Fruit fly (Drosophila melanogaster) whole organism, embryonic: ENCODE measurements around the gene CG14085.

Experiments
- Adf1 ChIP-seq: fragments of 200-800 bp; sonication (Bioruptor generic); IDR thresholded peaks from 2 replicates; pipeline ENCODE4 v1.3.6; 2022; ENCODE audit warnings: missing biosample characterization, missing genetic modification characterization
- Bgb ChIP-seq: fragments of 200-800 bp; sonication (Bioruptor generic); IDR thresholded peaks from 2 replicates; pipeline ENCODE4 v1.3.6; 2022; ENCODE audit warnings: missing biosample characterization, missing genetic modification characterization; ENCODE audit not compliant: partially characterized antibody
- CG10366 ChIP-seq: fragments of 200-800 bp; sonication (Bioruptor generic); IDR thresholded peaks from 2 replicates; pipeline ENCODE4 v1.3.6; 2022; ENCODE audit warnings: missing biosample characterization, missing genetic modification characterization
- CG11093 ChIP-seq: fragments of 200-800 bp; sonication (Bioruptor generic); IDR thresholded peaks from 3 replicates; pipeline ENCODE4 v1.3.6; 2022; ENCODE audit warnings: missing biosample characterization, missing genetic modification characterization
- CG13287 ChIP-seq: fragments of 200-800 bp; sonication (Bioruptor generic); IDR thresholded peaks from 2 replicates; pipeline ENCODE4 v1.3.6; 2022; ENCODE audit warnings: missing biosample characterization, missing genetic modification characterization; ENCODE audit not compliant: partially characterized antibody
- CG15514 ChIP-seq: fragments of 200-800 bp; sonication (Bioruptor generic); optimal IDR thresholded peaks from 3 replicates; lab custom pipeline; 2017; ENCODE audit warnings: missing biosample characterization, missing genetic modification characterization, mild to moderate bottlenecking, moderate library complexity, missing genetic modification reagents
- CG32532 ChIP-seq: fragments of 200-800 bp; sonication (Bioruptor generic); IDR thresholded peaks from 2 replicates; pipeline ENCODE4 v1.3.6; 2022; ENCODE audit warnings: missing biosample characterization, missing genetic modification characterization
- CG34376 ChIP-seq: fragments of 200-800 bp; sonication (Bioruptor generic); optimal IDR thresholded peaks from 2 replicates; lab custom pipeline; 2018; ENCODE audit warnings: missing biosample characterization, mild to moderate bottlenecking, missing genetic modification characterization
- CG4360 ChIP-seq: fragments of 200-800 bp; sonication (Bioruptor generic); IDR thresholded peaks from 2 replicates; pipeline ENCODE4 v1.3.6; 2022; ENCODE audit warnings: missing biosample characterization, missing genetic modification characterization
- CG6791 ChIP-seq: fragments of 200-800 bp; sonication (Bioruptor generic); IDR thresholded peaks from 3 replicates; pipeline ENCODE4 v1.3.6; 2022; ENCODE audit warnings: missing biosample characterization, missing genetic modification characterization; ENCODE audit not compliant: partially characterized antibody
- CG9437 ChIP-seq: fragments of 200-800 bp; sonication (Bioruptor generic); optimal IDR thresholded peaks from 2 replicates; lab custom pipeline; 2018; ENCODE audit warnings: missing biosample characterization, mild to moderate bottlenecking, missing genetic modification characterization
- Deaf1 ChIP-seq: fragments of 200-800 bp; optimal IDR thresholded peaks from 3 replicates; lab custom pipeline; 2019; ENCODE audit warnings: missing biosample characterization, mild to moderate bottlenecking, missing genetic modification characterization, moderate library complexity
- Fer1 ChIP-seq: fragments of 200-800 bp; sonication (Bioruptor generic); optimal IDR thresholded peaks from 2 replicates; lab custom pipeline; 2017; ENCODE audit warnings: missing biosample characterization, mild to moderate bottlenecking, missing genetic modification characterization
- Hr51 ChIP-seq, 2 experiments: fragments of 200-800 bp; sonication (Bioruptor generic); optimal IDR thresholded peaks; 2 replicates in 1 of 2; 3 replicates in 1 of 2; lab custom pipeline; 2016 to 2018; ENCODE audit warnings: missing biosample characterization in 2 of 2, missing genetic modification characterization in 2 of 2, mild to moderate bottlenecking in 1 of 2, moderate library complexity in 1 of 2
- Jarid2 ChIP-seq: fragments of 200-800 bp; sonication (Bioruptor generic); optimal IDR thresholded peaks from 3 replicates; lab custom pipeline; 2017; ENCODE audit warnings: mild to moderate bottlenecking, missing biosample characterization, missing genetic modification reagents, missing genetic modification characterization
- MESR4 ChIP-seq: fragments of 200-800 bp; sonication (Bioruptor generic); optimal IDR thresholded peaks from 2 replicates; lab custom pipeline; 2018; ENCODE audit warnings: missing biosample characterization, mild to moderate bottlenecking, missing genetic modification characterization, moderate library complexity
- Med ChIP-seq: fragments of 200-800 bp; sonication (Bioruptor generic); peaks from one replicate; lab custom pipeline; 2016; ENCODE audit warnings: missing biosample characterization, missing genetic modification characterization, mild to moderate bottlenecking, inconsistent platforms, moderate library complexity
- NK7.1 ChIP-seq: fragments of 200-800 bp; sonication (Bioruptor generic); optimal IDR thresholded peaks from 3 replicates; lab custom pipeline; 2016; ENCODE audit warnings: missing biosample characterization, missing genetic modification characterization
- Trl ChIP-seq, 3 experiments: fragments of >200 bp in 2 of 3; fragments of 200-800 bp in 1 of 3; sonication (Bioruptor generic) in 1 of 3; optimal IDR thresholded peaks; 2 replicates in 1 of 3; 3 replicates in 2 of 3; lab custom pipeline; 2016 to 2017; ENCODE audit warnings: missing biosample characterization in 1 of 3, missing genetic modification characterization in 1 of 3
- ab ChIP-seq: fragments of 200-800 bp; sonication (Bioruptor generic); optimal IDR thresholded peaks from 2 replicates; lab custom pipeline; 2016; ENCODE audit warnings: missing biosample characterization, missing genetic modification characterization
- abd-A ChIP-seq: fragments of 200-800 bp; sonication (Bioruptor generic); optimal IDR thresholded peaks from 3 replicates; lab custom pipeline; 2019; ENCODE audit warnings: missing biosample characterization, mild to moderate bottlenecking, missing genetic modification characterization, moderate library complexity
- amos ChIP-seq: fragments of 200-800 bp; sonication (Bioruptor generic); IDR thresholded peaks from 2 replicates; pipeline ENCODE4 v1.3.6; 2022; ENCODE audit warnings: missing biosample characterization, missing genetic modification characterization; ENCODE audit not compliant: partially characterized antibody
- cg ChIP-seq: fragments of 200-800 bp; sonication (Bioruptor generic); optimal IDR thresholded peaks from 3 replicates; lab custom pipeline; 2019; ENCODE audit warnings: missing biosample characterization, mild to moderate bottlenecking, missing genetic modification characterization, moderate library complexity
- chinmo ChIP-seq: fragments of 200-800 bp; sonication (Bioruptor generic); IDR thresholded peaks from 4 replicates; pipeline ENCODE4 v1.3.6; 2022; ENCODE audit warnings: missing biosample characterization, missing genetic modification characterization; ENCODE audit not compliant: partially characterized antibody
- ci ChIP-seq: fragments of 200-800 bp; sonication (Bioruptor generic); IDR thresholded peaks from 3 replicates; pipeline ENCODE4 v1.3.6; 2022; ENCODE audit warnings: missing biosample characterization, missing genetic modification characterization
- crc ChIP-seq: fragments of 200-800 bp; sonication (Bioruptor generic); optimal IDR thresholded peaks from 2 replicates; lab custom pipeline; 2016; ENCODE audit warnings: missing biosample characterization, missing genetic modification characterization
- crol ChIP-seq: fragments of 200-800 bp; sonication (Bioruptor generic); IDR thresholded peaks from 2 replicates; pipeline ENCODE4 v1.3.6; 2022; ENCODE audit warnings: missing biosample characterization, missing genetic modification characterization
- dimm ChIP-seq: fragments of 200-800 bp; sonication (Bioruptor generic); IDR thresholded peaks from 2 replicates; pipeline ENCODE4 v1.3.6; 2022; ENCODE audit warnings: missing biosample characterization, missing genetic modification characterization
- emc ChIP-seq: fragments of 200-800 bp; sonication (Bioruptor generic); optimal IDR thresholded peaks from 2 replicates; lab custom pipeline; 2016; ENCODE audit warnings: missing biosample characterization, missing genetic modification characterization
- ewg ChIP-seq: fragments of 200-800 bp; sonication (Bioruptor generic); optimal IDR thresholded peaks from 3 replicates; lab custom pipeline; 2017; ENCODE audit warnings: mild to moderate bottlenecking, missing biosample characterization, missing genetic modification reagents, missing genetic modification characterization
- exex ChIP-seq: fragments of 200-800 bp; sonication (Bioruptor generic); optimal IDR thresholded peaks from 4 replicates; lab custom pipeline; 2018; ENCODE audit warnings: missing biosample characterization, mild to moderate bottlenecking, missing genetic modification characterization, moderate library complexity
- grau ChIP-seq: fragments of 200-800 bp; optimal IDR thresholded peaks from 3 replicates; lab custom pipeline; 2019; ENCODE audit warnings: missing biosample characterization, mild to moderate bottlenecking, missing genetic modification characterization, moderate library complexity
- pfk ChIP-seq: fragments of 200-800 bp; sonication (Bioruptor generic); optimal IDR thresholded peaks from 2 replicates; lab custom pipeline; 2018; ENCODE audit warnings: missing biosample characterization, mild to moderate bottlenecking, missing genetic modification characterization, moderate library complexity
- rib ChIP-seq: fragments of 200-800 bp; sonication (Bioruptor generic); IDR thresholded peaks from 2 replicates; pipeline ENCODE4 v1.3.6; 2022; ENCODE audit warnings: missing biosample characterization, missing genetic modification characterization
- scrt ChIP-seq: fragments of 200-800 bp; sonication (Bioruptor generic); optimal IDR thresholded peaks from 2 replicates; lab custom pipeline; 2018; ENCODE audit warnings: missing biosample characterization, mild to moderate bottlenecking, missing genetic modification characterization, moderate library complexity
- seq ChIP-seq: fragments of 200-800 bp; sonication (Bioruptor generic); IDR thresholded peaks from 2 replicates; pipeline ENCODE4 v1.3.6; 2022; ENCODE audit warnings: missing biosample characterization, missing genetic modification characterization
- sr ChIP-seq: fragments of 200-800 bp; sonication (Bioruptor generic); IDR thresholded peaks from 3 replicates; pipeline ENCODE4 v1.3.6; 2022; ENCODE audit warnings: missing biosample characterization, missing genetic modification characterization

Gene CG14085

dm6 chr3L:19233798-19234781, 35.1 kb upstream of the CG14085 start (continued):
- TF ChIP-seq CG4360 (GFP tag; lab: Robert Waterston, UW): peak; percentile 58; the same call in 1 of the 2 replicates
- peak; percentile 3 for TF ChIP-seq grau (tag; lab: Kevin White, UChicago)
- TF ChIP-seq MESR4 (GFP tag; lab: Kevin White, UChicago): no peak
- TF ChIP-seq, all 482 proteins: peak for 39

dm6 chr3L:19234922-19235702, 34.0 kb upstream of the CG14085 start, which contains the start of gene fz2:
fz2 (minus strand) TSS chr3L:19235373.
- peak; percentile 27 for TF ChIP-seq CG34376
- peak; percentile 96 for TF ChIP-seq Adf1
- peak; percentile 25 to 55 for TF ChIP-seq Trl (optimal IDR thresholded peaks at IDR 0.05; lab: Kevin White, UChicago)
- TF ChIP-seq Trl (GFP tag; optimal IDR thresholded peaks at IDR 0.05; lab: Kevin White, UChicago): no peak
- no peak for TF ChIP-seq dimm (GFP tag; lab: Robert Waterston, UW)
- no peak for TF ChIP-seq CG11093 (GFP tag; lab: Robert Waterston, UW)
- TF ChIP-seq amos: 0 out of 2 replicates have a peak, but pooled peaks have one; percentile 31
- no peak for TF ChIP-seq crc (GFP tag; lab: Kevin White, UChicago)
- 0 out of 2 replicates have a peak, but pooled peaks have one; percentile 20 for TF ChIP-seq CG32532
- TF ChIP-seq pfk (GFP tag; lab: Kevin White, UChicago): peak; percentile 87
- TF ChIP-seq Jarid2 (GFP tag; lab: Kevin White, UChicago): peak; percentile 67
- TF ChIP-seq Med (GFP tag; lab: Kevin White, UChicago): peak; percentile 52
- TF ChIP-seq CG9437: peak; percentile 98
- TF ChIP-seq cg (GFP tag; lab: Kevin White, UChicago): peak; percentile 54
- TF ChIP-seq ewg (GFP tag; lab: Kevin White, UChicago): peak; percentile 85
- peak in 1 of 2 experiments; percentile 0 for TF ChIP-seq Hr51 (GFP tag; optimal IDR thresholded peaks at IDR 0.05; lab: Kevin White, UChicago)
- TF ChIP-seq CG13287 (GFP tag; lab: Robert Waterston, UW): peak; percentile 21; the same call in 1 of the 2 replicates
- TF ChIP-seq emc (GFP tag; lab: Kevin White, UChicago): no peak
- TF ChIP-seq crol (GFP tag; lab: Robert Waterston, UW): 0 out of 2 replicates have a peak, but pooled peaks have one; percentile 15
- TF ChIP-seq sr (GFP tag; lab: Robert Waterston, UW): no peak
- TF ChIP-seq exex (tag; lab: Kevin White, UChicago): peak; percentile 3
- 0 out of 2 replicates have a peak, but pooled peaks have one; percentile 12 for TF ChIP-seq CG10366 (GFP tag; lab: Robert Waterston, UW)
- TF ChIP-seq rib (GFP tag; lab: Robert Waterston, UW): 0 out of 2 replicates have a peak, but pooled peaks have one; percentile 28
- no peak for TF ChIP-seq ab (GFP tag; lab: Kevin White, UChicago)
- TF ChIP-seq NK7.1 (GFP tag; lab: Kevin White, UChicago): no peak
- peak; percentile 28 for TF ChIP-seq Fer1
- TF ChIP-seq chinmo: 0 out of 4 replicates have a peak, but pooled peaks have one; percentile 50
- peak; percentile 24 for TF ChIP-seq Deaf1
- no peak for TF ChIP-seq CG6791 (GFP tag; lab: Robert Waterston, UW)
- TF ChIP-seq scrt (GFP tag; lab: Kevin White, UChicago): peak; percentile 33
- peak; percentile 36; the same call in 1 of the 2 replicates for TF ChIP-seq seq
- peak; percentile 78 for TF ChIP-seq abd-A
- TF ChIP-seq Bgb (GFP tag; lab: Robert Waterston, UW): peak; percentile 35; the same call in 1 of the 2 replicates
- 0 out of 3 replicates have a peak, but pooled peaks have one; percentile 7 for TF ChIP-seq ci (GFP tag; lab: Robert Waterston, UW)
- peak; percentile 5 for TF ChIP-seq CG15514 (GFP tag; lab: Kevin White, UChicago)
